Worm (Caenorhabditis elegans) whole organism, mixed stage, embryonic: ENCODE results near the gene snf-5.

Source experiments
- bed-3 ChIP-seq: fragments of 200-800 bp; sonication (Bioruptor generic); optimal IDR thresholded peaks from 3 replicates; lab custom pipeline; 2018; ENCODE audit warnings: mild to moderate bottlenecking, missing genetic modification characterization, moderate library complexity, missing compliant biosample characterization
- blmp-1 ChIP-seq: fragments of 150-350 bp; optimal IDR thresholded peaks from 2 replicates; lab custom pipeline; 2014; ENCODE audit warnings: missing biosample characterization, missing genetic modification characterization
- ceh-83 ChIP-seq: fragments of 200-800 bp; sonication (Bioruptor generic); optimal IDR thresholded peaks from 2 replicates; lab custom pipeline; 2018; ENCODE audit warnings: mild to moderate bottlenecking, missing genetic modification characterization, missing compliant biosample characterization
- ces-1 ChIP-seq: fragments of 150-350 bp; optimal IDR thresholded peaks from 2 replicates; lab custom pipeline; 2014; ENCODE audit warnings: missing biosample characterization, missing genetic modification reagents, missing genetic modification characterization
- lsy-2 ChIP-seq: fragments of 150-350 bp; optimal IDR thresholded peaks from 2 replicates; lab custom pipeline; 2014; ENCODE audit warnings: missing biosample characterization, missing genetic modification characterization
- nhr-12 ChIP-seq: fragments of 150-350 bp; optimal IDR thresholded peaks from 2 replicates; lab custom pipeline; 2014; ENCODE audit warnings: missing biosample characterization, missing genetic modification characterization
- nhr-237 ChIP-seq: fragments of 150-350 bp; optimal IDR thresholded peaks from 2 replicates; lab custom pipeline; 2014; ENCODE audit warnings: missing biosample characterization, missing genetic modification characterization
- nhr-28 ChIP-seq: fragments of 150-350 bp; optimal IDR thresholded peaks from 2 replicates; lab custom pipeline; 2014; ENCODE audit warnings: missing biosample characterization, missing genetic modification characterization
- nhr-76 ChIP-seq: sonication (generic microtip); optimal IDR thresholded peaks from 2 replicates; lab custom pipeline; 2017; ENCODE audit warnings: missing biosample characterization, missing genetic modification characterization
- pha-4 ChIP-seq: fragments of 150-350 bp; optimal IDR thresholded peaks from 2 replicates; lab custom pipeline; 2018; ENCODE audit warnings: missing biosample characterization, missing genetic modification reagents, missing genetic modification characterization
- snpc-4 ChIP-seq: fragments of 150-350 bp; optimal IDR thresholded peaks from 2 replicates; lab custom pipeline; 2014; ENCODE audit warnings: missing biosample characterization, missing genetic modification characterization
- unc-62 ChIP-seq: fragments of 150-350 bp; optimal IDR thresholded peaks from 2 replicates; lab custom pipeline; 2014; ENCODE audit warnings: missing biosample characterization, missing genetic modification reagents, missing genetic modification characterization
- zip-8 ChIP-seq: fragments of 150-350 bp; optimal IDR thresholded peaks from 2 replicates; lab custom pipeline; 2014; ENCODE audit warnings: missing biosample characterization, missing genetic modification characterization
- ztf-11 ChIP-seq: fragments of 150-350 bp; optimal IDR thresholded peaks from 2 replicates; lab custom pipeline; 2014; ENCODE audit warnings: missing biosample characterization, missing genetic modification characterization

ce11 chrII:12865604-12866003 lies at the start of gene snf-5:
- TF ChIP-seq blmp-1 (tag; lab: Kevin White, UChicago) (no peak), nhr-76 (tag; lab: Kevin White, UChicago) (no peak), nhr-237 (no peak), unc-62 (GFP tag; lab: Kevin White, UChicago) (no peak), bed-3 (GFP tag; lab: Kevin White, UChicago) (no peak), snpc-4 (tag; lab: Kevin White, UChicago) (no peak), ztf-11 (tag; lab: Kevin White, UChicago) (no peak), pha-4 (tag; lab: Kevin White, UChicago) (no peak), lsy-2 (tag; lab: Kevin White, UChicago) (no peak), nhr-12 (tag; lab: Kevin White, UChicago) (no peak), zip-8 (tag; lab: Kevin White, UChicago) (no peak), ces-1 (no peak), nhr-28 (no peak), ceh-83 (GFP tag; lab: Kevin White, UChicago) (no peak)
